Worm (Caenorhabditis elegans) whole organism, L2 larva: Measurements from ENCODE around the gene ufl-1.

Experiments used
- F13H6.1 ChIP-seq: sonication (generic microtip); optimal IDR thresholded peaks from 2 replicates; lab custom pipeline; 2016; ENCODE audit warnings: missing genetic modification characterization, missing compliant biosample characterization
- ZK546.5 ChIP-seq: sonication (generic microtip); optimal IDR thresholded peaks from 2 replicates; lab custom pipeline; 2017; ENCODE audit warnings: missing biosample characterization, missing genetic modification characterization
- alr-1 ChIP-seq: fragments of 150-350 bp; optimal IDR thresholded peaks from 2 replicates; lab custom pipeline; 2014; ENCODE audit warnings: missing biosample characterization, missing genetic modification characterization
- aly-2 ChIP-seq: fragments of 150-350 bp; optimal IDR thresholded peaks from 2 replicates; lab custom pipeline; 2014; ENCODE audit warnings: missing biosample characterization, missing genetic modification characterization
- ama-1 ChIP-seq: fragments of 150-350 bp; optimal IDR thresholded peaks from 2 replicates; lab custom pipeline; 2018; ENCODE audit warnings: inconsistent platforms
- blmp-1 ChIP-seq: sonication (generic microtip); optimal IDR thresholded peaks from 2 replicates; lab custom pipeline; 2017; ENCODE audit warnings: missing genetic modification characterization, mild to moderate bottlenecking, missing compliant biosample characterization, antibody characterized with exemption, moderate library complexity; ENCODE audit not compliant: insufficient read depth
- ceh-82 ChIP-seq: fragments of 150-350 bp; optimal IDR thresholded peaks from 2 replicates; lab custom pipeline; 2014; ENCODE audit warnings: missing biosample characterization, missing genetic modification characterization
- crh-2 ChIP-seq: sonication (generic microtip); optimal IDR thresholded peaks from 2 replicates; lab custom pipeline; 2017; ENCODE audit warnings: missing biosample characterization, missing genetic modification characterization
- dmd-4 ChIP-seq: sonication (generic microtip); optimal IDR thresholded peaks from 2 replicates; lab custom pipeline; 2017; ENCODE audit warnings: missing biosample characterization, missing genetic modification characterization
- lin-11 ChIP-seq: fragments of 150-350 bp; sonication (generic microtip); optimal IDR thresholded peaks from 2 replicates; lab custom pipeline; 2014; ENCODE audit warnings: missing biosample characterization, missing genetic modification characterization, inconsistent platforms, mixed read lengths
- lsy-2 ChIP-seq, 2 experiments: fragments of 150-350 bp in 1 of 2; sonication (generic microtip) in 1 of 2; optimal IDR thresholded peaks; 2 replicates each; lab custom pipeline; 2014 to 2017; ENCODE audit warnings: missing biosample characterization in 2 of 2, missing genetic modification characterization in 2 of 2
- mdl-1 ChIP-seq, 2 experiments: fragments of 150-350 bp in 1 of 2; sonication (generic microtip) in 1 of 2; optimal IDR thresholded peaks; 2 replicates each; lab custom pipeline; 2017; ENCODE audit warnings: missing biosample characterization in 2 of 2, missing genetic modification characterization in 2 of 2
- nhr-11 ChIP-seq: fragments of 150-350 bp; optimal IDR thresholded peaks from 2 replicates; lab custom pipeline; 2014; ENCODE audit warnings: missing biosample characterization, missing genetic modification characterization
- nhr-21 ChIP-seq: fragments of 150-350 bp; optimal IDR thresholded peaks from 2 replicates; lab custom pipeline; 2014; ENCODE audit warnings: missing biosample characterization, missing genetic modification characterization
- nhr-6 ChIP-seq: fragments of 150-350 bp; optimal IDR thresholded peaks from 2 replicates; lab custom pipeline; 2014; ENCODE audit warnings: missing biosample characterization, missing genetic modification characterization
- nhr-77 ChIP-seq: fragments of 150-350 bp; optimal IDR thresholded peaks from 2 replicates; lab custom pipeline; 2014; ENCODE audit warnings: missing biosample characterization, missing genetic modification characterization
- sma-3 ChIP-seq: sonication (generic microtip); optimal IDR thresholded peaks from 2 replicates; lab custom pipeline; 2016; ENCODE audit warnings: missing genetic modification reagents, missing genetic modification characterization, missing compliant biosample characterization
- sma-9 ChIP-seq, 2 experiments: fragments of 150-350 bp in 1 of 2; sonication (generic microtip) in 1 of 2; optimal IDR thresholded peaks; 2 replicates each; lab custom pipeline; 2014 to 2016; ENCODE audit warnings: missing genetic modification characterization in 2 of 2, mild to moderate bottlenecking in 1 of 2, missing biosample characterization in 1 of 2, missing compliant biosample characterization in 1 of 2, missing genetic modification reagents in 1 of 2, moderate library complexity in 1 of 2
- unc-39 ChIP-seq: fragments of 150-350 bp; optimal IDR thresholded peaks from 2 replicates; lab custom pipeline; 2014; ENCODE audit warnings: missing biosample characterization, missing genetic modification characterization
- unc-55 ChIP-seq: fragments of 150-350 bp; sonication (generic microtip); optimal IDR thresholded peaks from 3 replicates; lab custom pipeline; 2014; ENCODE audit warnings: missing biosample characterization, missing genetic modification reagents, missing genetic modification characterization
- zag-1 ChIP-seq: fragments of 150-350 bp; optimal IDR thresholded peaks from 2 replicates; lab custom pipeline; 2014; ENCODE audit warnings: missing biosample characterization, missing genetic modification characterization
- ztf-11 ChIP-seq: sonication (generic microtip); optimal IDR thresholded peaks from 2 replicates; lab custom pipeline; 2017; ENCODE audit warnings: missing biosample characterization, missing genetic modification characterization

Gene ufl-1

DNA sequence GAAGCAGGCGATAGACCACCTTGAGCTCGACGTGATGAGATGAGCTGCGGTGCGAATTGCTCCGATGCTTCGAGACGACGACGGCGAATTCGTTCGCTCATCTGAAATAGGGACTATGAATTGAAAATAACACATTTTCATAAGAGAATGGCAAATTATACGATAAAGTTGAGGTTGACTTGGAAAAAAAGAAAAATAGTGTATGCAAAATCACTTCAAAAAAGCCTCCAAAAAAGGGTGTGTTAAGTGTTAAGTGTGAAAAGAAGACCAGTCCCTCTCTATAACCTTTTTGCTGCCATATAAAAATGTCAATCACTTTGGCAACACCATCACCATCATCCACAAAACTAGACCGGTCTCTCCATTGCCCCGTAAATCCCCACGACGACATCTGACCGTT lies 49.8 kb downstream of the ufl-1 start, which contains the start of gene prkl-1:
Gene prkl-1, minus strand, starts transcription at position 101 of the 400 bp plus-strand sequence.
- TF ChIP-seq crh-2 (no peak), lin-11 (tag; lab: Kevin White, UChicago) (no peak), dmd-4 (tag; lab: Kevin White, UChicago) (no peak), nhr-6 (tag; lab: Kevin White, UChicago) (no peak), blmp-1 (no peak), sma-3 (GFP tag; lab: Kevin White, UChicago) (no peak), ZK546.5 (tag; lab: Kevin White, UChicago) (no peak), ztf-11 (tag; lab: Kevin White, UChicago) (no peak), lsy-2 (tag; optimal IDR thresholded peaks at IDR 0.05; lab: Kevin White, UChicago) (no peak), ama-1 (lab: Kevin White, UChicago) (no peak), F13H6.1 (tag; lab: Kevin White, UChicago) (no peak), nhr-77 (no peak), unc-39 (tag; lab: Kevin White, UChicago) (no peak), sma-9 (GFP tag; optimal IDR thresholded peaks at IDR 0.05; lab: Kevin White, UChicago) (no peak), sma-9 (tag; optimal IDR thresholded peaks at IDR 0.05; lab: Kevin White, UChicago) (no peak), nhr-11 (tag; lab: Kevin White, UChicago) (no peak), nhr-21 (tag; lab: Kevin White, UChicago) (no peak), unc-55 (GFP tag; lab: Kevin White, UChicago) (no peak), ceh-82 (tag; lab: Kevin White, UChicago) (no peak), aly-2 (no peak)

- TF ChIP-seq ama-1 (lab: Kevin White, UChicago) (no peak), alr-1 (tag; lab: Kevin White, UChicago) (no peak), unc-39 (tag; lab: Kevin White, UChicago) (no peak), nhr-21 (tag; lab: Kevin White, UChicago) (no peak), mdl-1 (tag; optimal IDR thresholded peaks at IDR 0.05; lab: Kevin White, UChicago) (no peak), zag-1 (tag; lab: Kevin White, UChicago) (no peak)
Measured at ce11 chrIV:6984449-6985380, 51.9 kb downstream of the ufl-1 start.
